Worm (Caenorhabditis elegans) whole organism, L1 larva: ENCODE measurements around the gene fbxa-32.
"Not testable (repeated sequence)": the region's sequence is repeated elsewhere in the genome, so short reads cannot be mapped to it uniquely, and the experiment has no call there.

Source experiments
- C34B4.2 ChIP-seq: sonication (generic microtip); optimal IDR thresholded peaks from 2 replicates; lab custom pipeline; 2017; ENCODE audit warnings: mild to moderate bottlenecking, missing genetic modification characterization, missing compliant biosample characterization
- F16B12.6 ChIP-seq: fragments of 150-350 bp; optimal IDR thresholded peaks from 2 replicates; lab custom pipeline; 2014; ENCODE audit warnings: missing biosample characterization, missing genetic modification characterization
- aha-1 ChIP-seq: fragments of 150-350 bp; optimal IDR thresholded peaks from 2 replicates; lab custom pipeline; 2014; ENCODE audit warnings: missing biosample characterization, missing genetic modification characterization
- ceh-90 ChIP-seq: sonication (generic microtip); optimal IDR thresholded peaks from 2 replicates; lab custom pipeline; 2016; ENCODE audit warnings: missing genetic modification characterization, missing compliant biosample characterization
- dsc-1 ChIP-seq: sonication (generic microtip); optimal IDR thresholded peaks from 2 replicates; lab custom pipeline; 2016; ENCODE audit warnings: mild to moderate bottlenecking, missing genetic modification characterization, missing compliant biosample characterization
- efl-1 ChIP-seq, 4 experiments: fragments of 150-350 bp; optimal IDR thresholded peaks in 3 of 4; peaks in 1 of 4; 1 replicate in 1 of 4; 2 replicates in 3 of 4; lab custom pipeline; 2014; ENCODE audit warnings: missing biosample characterization in 2 of 4, missing genetic modification characterization in 2 of 4, missing genetic modification reagents in 2 of 4
- egl-27 ChIP-seq, 2 experiments: fragments of 150-350 bp in 1 of 2; sonication (generic microtip); optimal IDR thresholded peaks; 3 replicates each; lab custom pipeline; 2017 to 2018; ENCODE audit warnings: missing biosample characterization in 2 of 2, missing genetic modification characterization in 2 of 2, missing genetic modification reagents in 2 of 2
- elt-2 ChIP-seq: sonication (generic microtip); optimal IDR thresholded peaks from 2 replicates; lab custom pipeline; 2016; ENCODE audit warnings: missing genetic modification characterization, mild to moderate bottlenecking, inconsistent platforms, missing compliant biosample characterization, missing genetic modification reagents
- fkh-8 ChIP-seq: sonication (generic microtip); optimal IDR thresholded peaks from 2 replicates; lab custom pipeline; 2016; ENCODE audit warnings: mild to moderate bottlenecking, missing genetic modification characterization, missing compliant biosample characterization
- hlh-17 ChIP-seq: fragments of 200-800 bp; sonication (Bioruptor generic); optimal IDR thresholded peaks from 2 replicates; lab custom pipeline; 2018; ENCODE audit warnings: missing genetic modification characterization, mild to moderate bottlenecking, missing compliant biosample characterization, moderate library complexity, borderline replicate concordance
- lin-35 ChIP-seq, 2 experiments: fragments of 150-350 bp; optimal IDR thresholded peaks; 2 replicates each; lab custom pipeline; 2014; ENCODE audit warnings: missing biosample characterization in 2 of 2, missing genetic modification characterization in 2 of 2, missing genetic modification reagents in 2 of 2
- mef-2 ChIP-seq: fragments of 150-350 bp; optimal IDR thresholded peaks from 2 replicates; lab custom pipeline; 2014; ENCODE audit warnings: missing biosample characterization, missing genetic modification characterization
- nhr-11 ChIP-seq: fragments of 150-350 bp; optimal IDR thresholded peaks from 2 replicates; lab custom pipeline; 2014; ENCODE audit warnings: missing biosample characterization, missing genetic modification characterization
- nhr-19 ChIP-seq: fragments of 200-800 bp; sonication (Bioruptor generic); conservative IDR thresholded peaks from 2 replicates; pipeline ENCODE4 v1.3.6; 2022; ENCODE audit warnings: missing genetic modification characterization, missing compliant biosample characterization
- nhr-47 ChIP-seq: sonication (generic microtip); optimal IDR thresholded peaks from 2 replicates; lab custom pipeline; 2016; ENCODE audit warnings: mild to moderate bottlenecking, missing genetic modification characterization, moderate library complexity, missing compliant biosample characterization
- nhr-84 ChIP-seq: sonication (generic microtip); optimal IDR thresholded peaks from 2 replicates; lab custom pipeline; 2017; ENCODE audit warnings: missing biosample characterization, missing genetic modification characterization
- nhr-85 ChIP-seq: sonication (generic microtip); peaks from one replicate; lab custom pipeline; 2016; ENCODE audit warnings: missing genetic modification characterization, inconsistent platforms, missing compliant biosample characterization
- pax-3 ChIP-seq: fragments of 200-800 bp; sonication (Bioruptor generic); optimal IDR thresholded peaks from 2 replicates; lab custom pipeline; 2018; ENCODE audit warnings: mild to moderate bottlenecking, missing genetic modification characterization, moderate library complexity, missing compliant biosample characterization
- skn-1 ChIP-seq: fragments of 150-350 bp; optimal IDR thresholded peaks from 2 replicates; lab custom pipeline; 2014; ENCODE audit warnings: missing biosample characterization, missing genetic modification characterization
- sox-4 ChIP-seq: sonication (generic microtip); optimal IDR thresholded peaks from 2 replicates; lab custom pipeline; 2016; ENCODE audit warnings: missing genetic modification characterization, missing compliant biosample characterization
- sptf-1 ChIP-seq: fragments of 150-350 bp; optimal IDR thresholded peaks from 2 replicates; lab custom pipeline; 2014; ENCODE audit warnings: missing biosample characterization, missing genetic modification characterization
- unc-130 ChIP-seq: fragments of 150-350 bp; optimal IDR thresholded peaks from 2 replicates; lab custom pipeline; 2017; ENCODE audit warnings: missing biosample characterization, missing genetic modification characterization, inconsistent platforms
- vab-15 ChIP-seq: sonication (generic microtip); optimal IDR thresholded peaks from 2 replicates; lab custom pipeline; 2017; ENCODE audit warnings: missing genotype, mild to moderate bottlenecking, missing genetic modification characterization, missing compliant biosample characterization
- zip-4 ChIP-seq: fragments of 200-800 bp; sonication (Bioruptor generic); optimal IDR thresholded peaks from 2 replicates; lab custom pipeline; 2018; ENCODE audit warnings: mild to moderate bottlenecking, missing genetic modification characterization, moderate library complexity, missing compliant biosample characterization

The fbxa-32 gene

DNA sequence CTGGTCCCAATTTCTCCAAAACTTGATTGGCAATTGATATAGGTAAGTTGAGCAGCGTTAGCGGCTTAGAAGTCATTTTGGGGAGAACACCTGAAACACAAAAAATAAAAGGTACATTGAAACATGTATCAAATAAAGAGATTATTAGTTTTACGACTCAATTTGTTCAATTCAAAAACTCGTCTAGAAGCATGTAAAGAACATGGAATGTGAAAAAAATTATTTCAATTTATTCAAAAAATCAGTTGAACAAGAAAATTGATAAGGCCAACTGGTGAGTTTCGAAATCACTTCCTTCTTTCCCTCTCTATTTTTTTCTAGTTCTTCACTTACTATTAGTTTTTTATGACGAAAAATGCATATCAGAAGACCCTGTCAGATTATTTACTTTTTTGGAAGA lies 6.5 kb upstream of the fbxa-32 start, which contains the start of gene fbxa-30:
Gene fbxa-30 (minus strand): TSS at position 101 of the 400 bp plus-strand sequence.
- TF ChIP-seq nhr-85, result no peak
- no peak for TF ChIP-seq nhr-84 (tag; lab: Kevin White, UChicago)
- no peak for TF ChIP-seq dsc-1 (tag; lab: Kevin White, UChicago)
- no peak for TF ChIP-seq sox-4

DNA sequence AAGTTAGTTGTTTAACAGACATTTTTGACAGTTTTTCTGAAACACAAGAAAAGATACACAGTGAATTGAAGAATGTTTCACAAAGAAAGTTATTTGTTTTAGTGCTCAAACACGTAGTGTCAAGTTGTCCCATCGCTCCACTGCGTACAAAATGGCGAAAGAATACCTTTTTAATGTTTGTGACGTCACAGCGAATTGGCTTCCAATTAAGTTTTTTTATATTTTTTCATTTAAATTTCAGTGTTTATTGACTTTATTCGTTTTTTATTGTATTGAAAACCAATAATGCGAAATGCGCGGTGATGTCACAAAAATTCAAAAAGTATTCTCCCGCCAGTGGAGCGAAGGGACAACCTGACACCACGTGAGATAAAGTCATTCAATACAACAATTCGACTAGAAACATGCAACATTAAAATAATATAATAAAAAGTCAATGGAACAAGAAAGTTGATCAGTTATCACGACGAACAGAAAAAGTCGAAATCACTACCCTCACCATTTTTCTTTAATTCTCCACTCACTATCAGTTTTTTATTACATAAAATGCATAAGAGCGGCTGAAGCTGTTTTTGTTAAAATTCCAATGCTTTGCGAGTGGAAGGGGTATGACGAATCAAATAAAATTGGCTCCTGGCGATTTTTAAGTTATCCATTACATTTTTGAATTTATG lies 4.7 kb upstream of the fbxa-32 start, which contains the start of gene fbxa-29:
Gene fbxa-29 (minus strand): TSS at position 51 of the 674 bp plus-strand sequence.
- TF ChIP-seq sptf-1 (tag; lab: Kevin White, UChicago) (no peak), elt-2 (tag; lab: Kevin White, UChicago) (peak; percentile 8), vab-15 (tag; lab: Kevin White, UChicago) (no peak), nhr-47 (tag; lab: Kevin White, UChicago) (no peak), egl-27 (tag; optimal IDR thresholded peaks at IDR 0.05; lab: Kevin White, UChicago) (no peak), F16B12.6 (no peak), fkh-8 (tag; lab: Kevin White, UChicago) (no peak)
- TF ChIP-seq, all 84 proteins: peak for 1

DNA sequence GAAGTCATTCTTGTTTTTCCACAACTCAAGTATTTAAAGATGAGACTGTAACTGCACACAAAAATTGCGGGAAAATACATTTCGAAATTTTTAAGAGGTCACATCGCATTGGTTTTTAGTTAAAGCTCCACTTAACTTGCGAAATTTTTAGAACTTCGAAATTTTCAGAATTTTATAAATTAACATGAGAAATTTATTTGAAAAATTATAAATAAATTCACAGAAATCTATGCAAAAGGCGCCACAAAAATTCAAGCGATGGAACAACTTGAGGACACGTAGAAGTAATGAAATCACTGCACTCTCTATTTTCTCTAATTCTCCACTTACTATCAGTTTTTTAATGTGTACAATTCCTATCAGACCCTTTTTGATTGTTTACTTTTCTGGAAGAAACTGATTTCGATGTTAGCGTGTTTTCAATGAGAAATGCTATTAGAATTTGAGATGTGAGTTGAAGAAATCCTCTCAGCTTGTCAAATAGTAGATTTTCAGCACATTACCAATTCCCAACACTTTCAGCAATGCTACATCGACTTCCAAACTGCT lies 2.4 kb upstream of the fbxa-32 start, which contains the start of gene fbxa-31:
Gene fbxa-31 (minus strand): TSS at position 51 of the 549 bp plus-strand sequence.
- TF ChIP-seq lin-35 (GFP tag; optimal IDR thresholded peaks at IDR 0.05; lab: Kevin White, UChicago) (peak in 1 of 2 experiments; percentile 27), efl-1 (optimal IDR thresholded peaks at IDR 0.05; lab: Kevin White, UChicago) (no peak), efl-1 (GFP tag; optimal IDR thresholded peaks at IDR 0.05 in 1 of 2; lab: Kevin White, UChicago) (peak in 1 of 2 experiments; percentile 26), unc-130 (tag; lab: Kevin White, UChicago) (no peak), elt-2 (tag; lab: Kevin White, UChicago) (peak; percentile 24)

DNA sequence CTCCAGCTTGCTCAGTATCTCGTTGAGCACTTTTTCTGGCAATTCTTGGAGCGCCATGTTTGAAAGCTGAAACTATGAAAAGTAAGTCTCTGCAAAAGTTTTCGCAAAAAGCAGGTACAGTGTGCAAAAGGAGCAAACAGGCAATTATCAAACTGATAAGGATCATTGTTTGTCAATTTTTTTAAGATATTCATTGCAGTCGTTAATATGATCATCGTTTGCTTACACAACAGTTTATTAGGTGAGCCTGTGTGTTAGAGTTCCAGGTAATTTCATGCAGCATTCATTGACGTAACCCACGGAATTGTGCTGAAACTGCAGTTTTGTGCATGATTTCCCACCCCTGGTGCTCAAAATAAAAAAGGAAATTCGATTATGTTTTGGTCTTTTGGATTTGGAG lies 2.3 kb downstream of the fbxa-32 start, which contains the start of gene fbxa-151:
Gene fbxa-151 (minus strand): TSS at position 101 of the 400 bp plus-strand sequence.
- not testable (repeated sequence) for TF ChIP-seq ceh-90, mef-2, C34B4.2 (tag; lab: Kevin White, UChicago)

DNA sequence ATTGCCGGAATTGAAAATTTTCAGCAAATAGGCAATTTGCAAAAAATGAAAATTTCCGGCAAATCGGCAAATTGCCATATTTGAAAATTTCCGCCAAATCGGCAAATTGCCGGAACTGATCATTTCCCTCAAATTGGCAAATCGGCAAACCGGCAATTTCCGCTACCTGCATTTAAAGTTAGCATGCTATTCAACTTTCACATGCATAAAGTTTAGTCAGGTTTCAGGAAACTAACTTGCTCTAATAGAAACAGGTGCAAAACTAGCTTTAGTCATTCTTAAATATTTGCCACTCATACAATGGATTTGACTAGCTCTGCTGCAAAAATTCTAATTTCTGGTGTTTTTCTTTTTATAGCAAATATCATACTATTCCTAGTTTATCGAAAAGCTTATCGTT lies 5.4 kb downstream of the fbxa-32 start, which contains the start of gene srz-9:
Gene srz-9 (plus strand): TSS at position 301 of the 400 bp plus-strand sequence.
- TF ChIP-seq hlh-17 (GFP tag; lab: Kevin White, UChicago); skn-1 (tag; lab: Kevin White, UChicago); pax-3 (tag; lab: Kevin White, UChicago): not testable (repeated sequence)

DNA sequence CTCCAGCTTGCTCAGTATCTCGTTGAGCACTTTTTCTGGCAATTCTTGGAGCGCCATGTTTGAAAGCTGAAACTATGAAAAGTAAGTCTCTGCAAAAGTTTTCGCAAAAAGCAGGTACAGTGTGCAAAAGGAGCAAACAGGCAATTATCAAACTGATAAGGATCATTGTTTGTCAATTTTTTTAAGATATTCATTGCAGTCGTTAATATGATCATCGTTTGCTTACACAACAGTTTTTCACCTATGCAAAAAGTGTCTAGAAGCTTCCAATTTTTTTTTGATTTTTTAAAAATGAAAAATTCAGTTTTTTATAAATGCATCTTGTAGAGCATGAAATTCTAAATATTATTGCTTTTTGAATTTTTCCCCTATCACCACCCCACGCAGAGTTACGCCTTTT lies 10.7 kb downstream of the fbxa-32 start, which contains the start of gene fbxa-78:
Gene fbxa-78 (minus strand): TSS at position 101 of the 400 bp plus-strand sequence.
- TF ChIP-seq aha-1 (tag; lab: Kevin White, UChicago); ceh-90 (tag; lab: Kevin White, UChicago); nhr-19 (GFP tag; lab: Robert Waterston, UW): not testable (repeated sequence)

DNA sequence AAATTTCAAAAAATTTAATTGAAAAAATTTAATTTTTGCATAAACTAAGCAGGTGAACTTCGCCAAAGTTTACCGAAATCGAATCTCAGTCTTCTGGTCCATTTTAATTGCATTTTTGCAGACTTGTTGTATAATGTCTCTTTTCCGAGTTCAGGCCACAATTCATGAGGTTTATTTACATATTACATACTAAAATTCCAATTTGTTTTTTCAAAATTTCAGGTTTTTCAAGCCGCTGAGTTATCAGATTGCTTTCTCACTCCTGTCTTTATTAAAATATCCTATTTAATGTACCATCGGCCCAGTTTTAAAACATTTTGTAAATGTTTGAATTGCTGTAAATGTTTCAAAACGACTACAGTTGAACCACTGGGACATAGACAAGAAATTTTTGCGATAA lies 12.5 kb downstream of the fbxa-32 start, which contains the start of gene fbxa-208:
Gene fbxa-208 (plus strand): TSS at position 301 of the 400 bp plus-strand sequence.
- not testable (repeated sequence) for TF ChIP-seq F16B12.6; nhr-11; zip-4 (GFP tag; lab: Kevin White, UChicago)
